Worm (Caenorhabditis elegans) whole organism, L3 larva: ENCODE results near the gene rpl-11.2.

Experiments used
- R02D3.7 ChIP-seq: fragments of 150-350 bp; optimal IDR thresholded peaks from 2 replicates; lab custom pipeline; 2014; ENCODE audit warnings: missing biosample characterization, missing genetic modification characterization
- ZK546.5 ChIP-seq: sonication (generic microtip); optimal IDR thresholded peaks from 2 replicates; lab custom pipeline; 2017; ENCODE audit warnings: missing biosample characterization, missing genetic modification characterization
- aly-2 ChIP-seq: fragments of 150-350 bp; optimal IDR thresholded peaks from 2 replicates; lab custom pipeline; 2014; ENCODE audit warnings: missing biosample characterization, missing genetic modification characterization
- ama-1 ChIP-seq: fragments of 150-350 bp; optimal IDR thresholded peaks from 2 replicates; lab custom pipeline; 2018
- ceh-16 ChIP-seq: sonication (generic microtip); optimal IDR thresholded peaks from 2 replicates; lab custom pipeline; 2017; ENCODE audit warnings: missing biosample characterization, missing genetic modification characterization
- ceh-28 ChIP-seq: fragments of 150-350 bp; optimal IDR thresholded peaks from 2 replicates; lab custom pipeline; 2014; ENCODE audit warnings: missing biosample characterization, missing genetic modification reagents, missing genetic modification characterization
- ceh-82 ChIP-seq: fragments of 150-350 bp; optimal IDR thresholded peaks from 2 replicates; lab custom pipeline; 2014; ENCODE audit warnings: missing biosample characterization, missing genetic modification characterization
- ceh-9 ChIP-seq: sonication (generic microtip); optimal IDR thresholded peaks from 2 replicates; lab custom pipeline; 2018; ENCODE audit warnings: missing biosample characterization, missing genetic modification characterization
- daf-12 ChIP-seq: fragments of 150-350 bp; optimal IDR thresholded peaks from 2 replicates; lab custom pipeline; 2014; ENCODE audit warnings: missing biosample characterization, missing genetic modification reagents, missing genetic modification characterization
- egl-27 ChIP-seq: sonication (generic microtip); optimal IDR thresholded peaks from 4 replicates; lab custom pipeline; 2017; ENCODE audit warnings: missing biosample characterization, missing genetic modification reagents, missing genetic modification characterization
- egl-5 ChIP-seq: fragments of 150-350 bp; optimal IDR thresholded peaks from 2 replicates; lab custom pipeline; 2017; ENCODE audit warnings: missing biosample characterization, missing genetic modification reagents, missing genetic modification characterization, inconsistent platforms
- elt-1 ChIP-seq: fragments of 150-350 bp; optimal IDR thresholded peaks from 2 replicates; lab custom pipeline; 2014; ENCODE audit warnings: missing biosample characterization, missing genetic modification characterization
- elt-2 ChIP-seq: sonication (generic microtip); optimal IDR thresholded peaks from 2 replicates; lab custom pipeline; 2016; ENCODE audit warnings: missing genetic modification reagents, mild to moderate bottlenecking, missing genetic modification characterization, missing compliant biosample characterization
- elt-3 ChIP-seq, 3 experiments: fragments of 150-350 bp in 1 of 3; sonication (generic microtip) in 2 of 3; optimal IDR thresholded peaks; 2 replicates in 2 of 3; 4 replicates in 1 of 3; lab custom pipeline; 2014 to 2017; ENCODE audit warnings: missing biosample characterization in 3 of 3, missing genetic modification characterization in 3 of 3
- eor-1 ChIP-seq, 2 experiments: fragments of 150-350 bp; optimal IDR thresholded peaks; 2 replicates each; lab custom pipeline; 2014 to 2018; ENCODE audit warnings: missing biosample characterization in 2 of 2, missing genetic modification characterization in 2 of 2
- fkh-10 ChIP-seq: sonication (generic microtip); optimal IDR thresholded peaks from 2 replicates; lab custom pipeline; 2017; ENCODE audit warnings: missing biosample characterization, missing genetic modification reagents, missing genetic modification characterization
- fkh-2 ChIP-seq: fragments of 150-350 bp; optimal IDR thresholded peaks from 2 replicates; lab custom pipeline; 2014; ENCODE audit warnings: missing biosample characterization, missing genetic modification reagents, missing genetic modification characterization
- fos-1 ChIP-seq: fragments of 150-350 bp; optimal IDR thresholded peaks from 2 replicates; lab custom pipeline; 2014; ENCODE audit warnings: missing biosample characterization, missing genetic modification characterization
- hmg-11 ChIP-seq: sonication (generic microtip); optimal IDR thresholded peaks from 2 replicates; lab custom pipeline; 2016; ENCODE audit warnings: missing genetic modification characterization, missing compliant biosample characterization
- jun-1 ChIP-seq: fragments of 150-350 bp; optimal IDR thresholded peaks from 2 replicates; lab custom pipeline; 2014; ENCODE audit warnings: missing biosample characterization, missing genetic modification reagents, missing genetic modification characterization
- lin-15B ChIP-seq: fragments of 150-350 bp; optimal IDR thresholded peaks from 2 replicates; lab custom pipeline; 2014; ENCODE audit warnings: missing biosample characterization, missing genetic modification characterization
- lin-39 ChIP-seq: fragments of 150-350 bp; optimal IDR thresholded peaks from 2 replicates; lab custom pipeline; 2018; ENCODE audit warnings: missing biosample characterization, missing genetic modification reagents, missing genetic modification characterization
- lsy-12 ChIP-seq: sonication (generic microtip); optimal IDR thresholded peaks from 2 replicates; lab custom pipeline; 2016; ENCODE audit warnings: mild to moderate bottlenecking, missing genetic modification characterization, missing compliant biosample characterization
- mdl-1 ChIP-seq: fragments of 150-350 bp; optimal IDR thresholded peaks from 2 replicates; lab custom pipeline; 2014; ENCODE audit warnings: missing biosample characterization, missing genetic modification characterization
- mml-1 ChIP-seq: fragments of 150-350 bp; sonication (generic microtip); optimal IDR thresholded peaks from 3 replicates; lab custom pipeline; 2014; ENCODE audit warnings: missing biosample characterization, missing genetic modification characterization
- nfya-1 ChIP-seq: sonication (generic microtip); optimal IDR thresholded peaks from 2 replicates; lab custom pipeline; 2017; ENCODE audit warnings: missing genetic modification characterization, mild to moderate bottlenecking, missing compliant biosample characterization, antibody characterized with exemption, moderate library complexity; ENCODE audit not compliant: insufficient read depth
- nhr-11 ChIP-seq: fragments of 150-350 bp; optimal IDR thresholded peaks from 2 replicates; lab custom pipeline; 2014; ENCODE audit warnings: missing biosample characterization, missing genetic modification characterization
- nhr-12 ChIP-seq: fragments of 150-350 bp; optimal IDR thresholded peaks from 2 replicates; lab custom pipeline; 2014; ENCODE audit warnings: missing biosample characterization, missing genetic modification characterization
- nhr-23 ChIP-seq: fragments of 150-350 bp; optimal IDR thresholded peaks from 2 replicates; lab custom pipeline; 2014; ENCODE audit warnings: missing biosample characterization, missing genetic modification reagents, missing genetic modification characterization
- nhr-237 ChIP-seq: fragments of 150-350 bp; optimal IDR thresholded peaks from 2 replicates; lab custom pipeline; 2014; ENCODE audit warnings: missing biosample characterization, missing genetic modification characterization
- nhr-25 ChIP-seq: sonication (generic microtip); optimal IDR thresholded peaks from 2 replicates; lab custom pipeline; 2017; ENCODE audit warnings: missing biosample characterization, missing genetic modification characterization
- nhr-28 ChIP-seq: fragments of 150-350 bp; optimal IDR thresholded peaks from 2 replicates; lab custom pipeline; 2014; ENCODE audit warnings: missing biosample characterization, missing genetic modification characterization
- nhr-43 ChIP-seq: sonication (generic microtip); optimal IDR thresholded peaks from 2 replicates; lab custom pipeline; 2016; ENCODE audit warnings: mild to moderate bottlenecking, missing genetic modification characterization, missing compliant biosample characterization; ENCODE audit not compliant: poor library complexity, severe bottlenecking
- nhr-67 ChIP-seq: fragments of 150-350 bp; optimal IDR thresholded peaks from 2 replicates; lab custom pipeline; 2014; ENCODE audit warnings: missing biosample characterization, missing genetic modification characterization
- nhr-76 ChIP-seq: fragments of 150-350 bp; sonication (generic microtip); optimal IDR thresholded peaks from 5 replicates; lab custom pipeline; 2014; ENCODE audit warnings: missing biosample characterization, missing genetic modification characterization
- nhr-77 ChIP-seq: fragments of 150-350 bp; optimal IDR thresholded peaks from 2 replicates; lab custom pipeline; 2014; ENCODE audit warnings: missing biosample characterization, missing genetic modification characterization
- pha-4 ChIP-seq: fragments of 150-350 bp; optimal IDR thresholded peaks from 2 replicates; lab custom pipeline; 2014; ENCODE audit warnings: missing biosample characterization, missing genetic modification reagents, missing genetic modification characterization
- pqm-1 ChIP-seq: fragments of 150-350 bp; optimal IDR thresholded peaks from 2 replicates; lab custom pipeline; 2017; ENCODE audit warnings: missing biosample characterization, missing genetic modification characterization, inconsistent platforms
- sea-2 ChIP-seq: fragments of 150-350 bp; sonication (generic microtip); optimal IDR thresholded peaks from 4 replicates; lab custom pipeline; 2014; ENCODE audit warnings: missing biosample characterization, missing genetic modification reagents, missing genetic modification characterization
- skn-1 ChIP-seq: fragments of 150-350 bp; optimal IDR thresholded peaks from 2 replicates; lab custom pipeline; 2014; ENCODE audit warnings: missing biosample characterization, missing genetic modification characterization
- snpc-4 ChIP-seq: fragments of 150-350 bp; optimal IDR thresholded peaks from 2 replicates; lab custom pipeline; 2014; ENCODE audit warnings: missing biosample characterization, missing genetic modification characterization
- tbx-2 ChIP-seq: sonication (generic microtip); optimal IDR thresholded peaks from 2 replicates; lab custom pipeline; 2016; ENCODE audit warnings: mild to moderate bottlenecking, missing genetic modification characterization, missing compliant biosample characterization
- unc-39 ChIP-seq: sonication (generic microtip); optimal IDR thresholded peaks from 4 replicates; lab custom pipeline; 2017; ENCODE audit warnings: missing biosample characterization, missing genetic modification characterization
- unc-62 ChIP-seq: fragments of 150-350 bp; sonication (generic microtip); optimal IDR thresholded peaks from 4 replicates; lab custom pipeline; 2014; ENCODE audit warnings: missing biosample characterization, missing genetic modification reagents, missing genetic modification characterization
- zag-1 ChIP-seq: fragments of 150-350 bp; optimal IDR thresholded peaks from 2 replicates; lab custom pipeline; 2014; ENCODE audit warnings: missing biosample characterization, missing genetic modification characterization
- ztf-11 ChIP-seq: fragments of 150-350 bp; optimal IDR thresholded peaks from 2 replicates; lab custom pipeline; 2014; ENCODE audit warnings: missing biosample characterization, missing genetic modification characterization
- ztf-4 ChIP-seq: fragments of 150-350 bp; optimal IDR thresholded peaks from 2 replicates; lab custom pipeline; 2014; ENCODE audit warnings: missing biosample characterization, missing genetic modification characterization

The rpl-11.2 gene

DNA sequence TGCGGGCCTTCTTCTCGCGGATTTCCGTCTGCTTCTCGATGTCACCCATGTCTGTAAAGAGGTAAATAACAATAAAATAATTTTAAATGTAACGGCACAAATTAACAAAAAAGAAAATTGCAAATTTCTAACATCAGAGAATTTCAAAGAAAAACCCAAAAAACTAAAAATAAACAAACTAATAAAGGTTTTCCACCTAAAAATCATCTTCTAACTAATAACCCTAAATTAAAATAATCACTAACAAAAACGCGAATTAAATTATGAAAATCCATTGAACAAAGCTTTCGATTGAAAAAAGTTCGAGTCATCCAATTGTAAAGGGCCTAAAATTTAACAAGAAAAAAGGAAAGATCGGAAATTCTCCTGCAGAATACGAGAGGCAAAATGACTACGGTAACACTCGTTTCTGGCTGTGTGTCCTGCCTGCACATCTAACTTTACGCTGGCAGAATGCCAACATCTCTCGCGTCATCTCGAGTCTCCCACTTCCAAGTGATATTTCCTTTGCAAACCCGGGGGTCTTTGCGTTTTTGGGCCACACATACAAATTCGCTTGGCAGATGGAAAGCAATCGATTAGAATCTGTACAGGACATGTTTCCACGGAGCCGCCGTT is at the start of gene rpl-11.2:
Gene rpl-11.2 (minus strand): TSS at position 51 of the 618 bp plus-strand sequence.
- TF ChIP-seq nhr-23 (tag; lab: Kevin White, UChicago) (peak; percentile 99), nhr-237 (no peak), elt-3 (tag; optimal IDR thresholded peaks at IDR 0.05; lab: Kevin White, UChicago) (peak in 1 of 3 experiments; percentile 73), R02D3.7 (tag; lab: Kevin White, UChicago) (peak; percentile 87), ztf-11 (tag; lab: Kevin White, UChicago) (no peak), pha-4 (tag; lab: Kevin White, UChicago) (peak; percentile 99), nfya-1 (tag; lab: Kevin White, UChicago) (peak; percentile 99), egl-27 (tag; lab: Kevin White, UChicago) (peak; percentile 91), tbx-2 (peak; percentile 87), jun-1 (tag; lab: Kevin White, UChicago) (peak; percentile 88), nhr-25 (tag; lab: Kevin White, UChicago) (peak; percentile 100), elt-1 (tag; lab: Kevin White, UChicago) (peak; percentile 90), lin-39 (tag; lab: Kevin White, UChicago) (peak; percentile 98), aly-2 (peak; percentile 24), nhr-76 (tag; lab: Kevin White, UChicago) (peak; percentile 63), egl-5 (peak; percentile 93), hmg-11 (tag; lab: Kevin White, UChicago) (peak; percentile 98), nhr-77 (tag; lab: Kevin White, UChicago) (peak; percentile 86), nhr-67 (tag; lab: Kevin White, UChicago) (no peak), ceh-9 (tag; lab: Kevin White, UChicago) (no peak), nhr-28 (tag; lab: Kevin White, UChicago) (no peak), fkh-2 (tag; lab: Kevin White, UChicago) (no peak), ZK546.5 (peak; percentile 96), nhr-11 (tag; lab: Kevin White, UChicago) (peak; percentile 93), sea-2 (GFP tag; lab: Kevin White, UChicago) (peak; percentile 86), mdl-1 (no peak), daf-12 (tag; lab: Kevin White, UChicago) (no peak), ama-1 (lab: Kevin White, UChicago) (peak; percentile 87), fos-1 (tag; lab: Kevin White, UChicago) (peak; percentile 4), skn-1 (tag; lab: Kevin White, UChicago) (peak; percentile 92), nhr-43 (tag; lab: Kevin White, UChicago) (peak; percentile 97), ceh-16 (tag; lab: Kevin White, UChicago) (peak; percentile 74), unc-62 (GFP tag; lab: Kevin White, UChicago) (peak; percentile 80), lin-15B (tag; lab: Kevin White, UChicago) (peak; percentile 97), mml-1 (tag; lab: Kevin White, UChicago) (no peak), zag-1 (peak; percentile 70), ceh-28 (tag; lab: Kevin White, UChicago) (peak; percentile 93), ceh-82 (tag; lab: Kevin White, UChicago) (peak; percentile 78), unc-39 (tag; lab: Kevin White, UChicago) (peak; percentile 22), nhr-12 (tag; lab: Kevin White, UChicago) (no peak), snpc-4 (tag; lab: Kevin White, UChicago) (peak; percentile 94), lsy-12 (tag; lab: Kevin White, UChicago) (peak; percentile 95), ztf-4 (tag; lab: Kevin White, UChicago) (peak; percentile 84), elt-2 (tag; lab: Kevin White, UChicago) (peak; percentile 86), pqm-1 (tag; lab: Kevin White, UChicago) (peak; percentile 97), eor-1 (tag; optimal IDR thresholded peaks at IDR 0.05; lab: Kevin White, UChicago) (peak in 1 of 2 experiments; percentile 58), fkh-10 (peak; percentile 96)
